Worm (Caenorhabditis elegans): ENCODE results near the gene F37C12.21.

Gene F37C12.21

DNA sequence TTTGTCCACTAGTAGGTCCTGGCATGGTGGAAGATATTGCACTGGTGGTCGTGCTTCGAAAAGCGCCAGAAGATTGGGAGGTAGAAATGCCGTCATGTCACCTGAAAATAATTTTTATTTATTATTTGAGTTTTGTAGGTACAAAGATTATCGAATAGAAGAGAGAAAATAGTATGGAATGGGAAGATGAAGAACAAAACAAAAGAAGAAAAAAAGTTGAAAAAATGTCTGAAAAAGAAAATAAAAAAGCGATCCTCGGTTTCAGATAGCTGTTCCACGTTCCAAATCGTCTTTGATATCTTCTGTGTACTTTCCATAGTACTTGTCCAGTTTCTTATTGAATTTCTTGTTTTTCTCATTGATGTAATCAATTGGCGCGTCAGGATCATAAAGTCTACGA lies 27.1 kb upstream of the F37C12.21 start, which contains the start of gene rnp-7:
rnp-7 (minus strand) TSS at position 101 of the 400 bp plus-strand sequence.
- TF ChIP-seq dao-5 (tag; optimal IDR thresholded peaks at IDR 0.05) = no peak
- no peak for TF ChIP-seq him-1 (tag; optimal IDR thresholded peaks at IDR 0.05)

DNA sequence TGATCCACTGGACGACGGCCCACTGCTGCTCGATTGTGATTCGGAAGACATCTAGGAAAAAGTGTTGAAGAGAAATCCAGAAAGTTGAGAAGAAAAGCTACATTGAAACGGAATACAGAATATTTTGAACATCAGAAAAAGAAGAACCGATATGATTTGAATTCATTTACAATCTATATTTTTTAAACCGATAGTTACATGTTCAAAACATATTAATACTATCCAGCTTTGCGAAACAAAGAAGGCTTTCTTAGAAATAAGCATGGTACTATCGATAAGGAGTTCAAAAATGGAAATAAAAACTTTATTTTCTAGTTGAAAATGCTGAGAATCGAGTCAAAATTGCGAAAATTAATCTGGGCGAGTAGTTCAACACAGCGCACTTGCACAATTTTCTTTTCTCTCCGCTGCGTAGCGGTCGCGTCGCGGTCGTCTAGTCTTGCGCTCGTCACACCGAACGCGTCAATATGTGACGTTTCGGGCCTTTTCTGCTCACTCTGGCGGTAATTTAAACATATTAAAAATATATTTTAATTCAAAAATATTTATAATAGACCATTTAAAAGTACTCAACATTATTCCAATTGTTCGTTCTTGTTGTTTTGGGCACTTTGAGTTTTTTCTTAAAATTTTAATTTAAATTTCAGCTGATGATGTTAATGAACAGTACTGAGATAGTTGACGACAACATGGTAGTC lies 25.9 kb upstream of the F37C12.21 start, which contains the start of the genes syf-2 and K04G7.1:
syf-2 (minus strand) TSS at position 51 of the 698 bp plus-strand sequence.
K04G7.1 (plus strand) TSS at position 648 of the 698 bp plus-strand sequence.
- TF ChIP-seq W03F9.2 (tag; optimal IDR thresholded peaks at IDR 0.05) = peak; percentile 95
- peak; percentile 75 for TF ChIP-seq him-1 (tag; optimal IDR thresholded peaks at IDR 0.05)
- TF ChIP-seq dao-5 (tag; optimal IDR thresholded peaks at IDR 0.05) = no peak

DNA sequence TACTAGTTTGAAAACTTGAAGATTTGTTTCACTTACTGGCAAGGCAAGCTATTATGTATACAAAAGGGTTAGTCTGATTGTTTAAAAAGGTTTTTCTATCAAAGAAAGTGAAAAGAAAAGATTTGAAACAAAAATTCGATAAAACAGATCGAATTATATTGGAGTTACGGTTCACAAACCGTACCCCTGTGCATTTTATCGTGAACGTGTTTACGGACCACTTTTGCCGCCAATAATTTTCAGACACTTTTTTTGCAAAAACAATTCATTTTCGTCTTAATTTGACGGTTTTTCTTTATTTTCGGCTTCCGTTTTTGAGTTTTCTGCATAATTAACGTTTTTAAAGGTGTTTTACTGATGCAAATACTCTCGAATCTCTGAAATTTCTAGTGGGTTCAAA lies 22.9 kb upstream of the F37C12.21 start:
- TF ChIP-seq W03F9.2 (tag; optimal IDR thresholded peaks at IDR 0.05) = no peak
- TF ChIP-seq dao-5 (tag; optimal IDR thresholded peaks at IDR 0.05) = no peak
- TF ChIP-seq him-1 (tag; optimal IDR thresholded peaks at IDR 0.05) = no peak

DNA sequence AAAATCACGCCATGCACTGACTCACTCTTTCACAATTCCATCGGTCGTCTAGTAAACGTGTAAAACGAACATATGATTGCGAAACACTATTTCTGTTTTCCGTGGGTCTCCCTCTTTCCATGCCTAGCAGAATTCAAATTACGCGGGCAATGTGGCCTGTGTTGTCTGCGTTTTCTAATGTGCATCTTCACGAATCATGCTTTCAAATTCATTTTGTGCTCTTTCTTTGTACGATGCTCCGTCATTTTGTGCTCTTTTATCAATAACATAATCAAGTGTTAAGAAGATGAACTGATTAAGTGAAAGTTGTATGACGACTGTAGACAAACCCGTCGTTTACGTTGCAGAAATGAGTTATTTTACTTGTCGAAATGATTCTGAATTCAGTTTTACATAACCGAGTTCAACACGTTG lies 22.3 kb upstream of the F37C12.21 start:
- TF ChIP-seq him-1 (tag; optimal IDR thresholded peaks at IDR 0.05) (no peak), dao-5 (tag; optimal IDR thresholded peaks at IDR 0.05) (no peak), W03F9.2 (tag; optimal IDR thresholded peaks at IDR 0.05) (no peak)

DNA sequence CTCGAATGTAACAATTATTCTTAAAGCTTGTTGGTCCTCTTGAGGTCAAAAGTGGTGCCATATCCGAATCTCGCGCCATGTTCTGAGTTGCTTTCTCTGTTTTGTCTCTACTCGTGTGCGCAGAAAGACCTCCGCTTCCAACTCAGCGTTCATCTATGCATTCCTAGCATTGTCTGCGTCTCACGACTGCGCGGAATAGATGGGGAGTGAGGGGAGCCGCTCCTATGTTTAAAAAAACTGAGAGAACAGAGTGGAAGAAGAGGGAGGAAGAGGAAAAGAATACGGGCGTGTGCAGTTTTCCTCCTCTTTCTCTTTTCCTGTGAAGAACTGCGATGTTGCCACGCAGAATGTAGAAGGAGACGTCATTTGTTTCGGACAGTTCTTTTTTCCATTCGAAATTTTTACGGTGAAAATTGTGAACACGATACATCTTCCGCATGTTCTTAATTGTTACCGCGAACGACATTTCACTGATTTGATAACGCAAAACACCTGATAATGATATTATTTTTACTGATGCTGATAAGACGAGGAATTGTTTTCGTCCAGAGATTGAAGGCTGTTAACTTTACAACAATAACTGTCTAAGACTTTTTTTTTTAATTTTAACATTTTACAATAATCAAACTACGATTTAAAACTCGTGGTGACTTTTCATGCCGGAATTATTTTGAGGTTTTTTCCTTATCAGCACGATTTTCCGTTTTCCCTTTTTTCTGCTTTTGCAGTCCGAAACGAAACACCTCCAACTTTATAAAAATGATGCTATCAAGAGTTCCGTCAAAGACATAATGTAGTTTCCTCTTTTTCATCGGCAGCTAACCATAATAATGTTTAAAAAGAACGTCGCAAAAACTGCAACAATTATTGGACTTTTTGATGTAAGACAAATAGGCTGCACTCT lies 21.2 kb upstream of the F37C12.21 start:
- TF ChIP-seq W03F9.2 (tag; optimal IDR thresholded peaks at IDR 0.05) (no peak), dao-5 (tag; optimal IDR thresholded peaks at IDR 0.05) (no peak), him-1 (tag; optimal IDR thresholded peaks at IDR 0.05) (peak; percentile 59)

DNA sequence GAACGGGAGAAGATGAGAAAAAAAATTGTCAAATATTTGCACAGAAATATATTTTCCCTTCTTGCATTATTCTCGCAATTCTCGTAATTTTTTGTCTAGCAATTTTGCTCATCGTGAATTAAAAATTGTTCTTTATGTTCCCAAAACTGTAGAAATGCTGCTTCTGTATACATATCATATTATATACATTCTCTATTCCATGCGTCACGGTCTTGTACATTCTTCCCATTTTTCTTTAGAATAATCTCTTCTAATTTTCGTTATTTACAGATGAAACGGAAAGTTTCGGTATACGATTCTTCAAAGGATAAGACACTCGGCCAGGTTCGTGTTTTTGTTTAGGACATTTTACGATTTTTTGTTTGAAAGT lies 20.6 kb upstream of the F37C12.21 start, which contains the start of gene acs-4:
acs-4 (plus strand) TSS at position 271 of the 370 bp plus-strand sequence.
- TF ChIP-seq him-1 (tag; optimal IDR thresholded peaks at IDR 0.05) (no peak), W03F9.2 (tag; optimal IDR thresholded peaks at IDR 0.05) (no peak), dao-5 (tag; optimal IDR thresholded peaks at IDR 0.05) (no peak)

DNA sequence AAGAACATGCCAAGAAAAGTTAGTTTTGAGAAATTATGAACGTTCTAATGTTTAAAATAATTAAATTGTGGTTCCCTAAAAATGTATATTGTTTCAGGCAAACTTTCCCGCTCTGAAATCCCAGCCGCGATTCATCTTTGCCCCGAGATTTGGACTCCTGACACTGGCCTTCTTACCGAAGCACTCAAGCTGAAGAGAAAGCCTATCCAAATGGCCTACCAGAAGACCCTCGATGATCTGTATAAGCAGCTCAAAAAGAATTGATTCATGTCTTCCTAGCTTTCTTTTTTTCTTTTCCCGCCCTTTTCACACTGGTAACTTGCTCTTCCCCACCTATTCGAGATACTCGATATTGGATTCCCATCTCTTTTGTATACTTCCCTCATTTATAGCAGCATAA lies 18.1 kb upstream of the F37C12.21 start:
- TF ChIP-seq W03F9.2 (tag; optimal IDR thresholded peaks at IDR 0.05) = no peak
- TF ChIP-seq dao-5 (tag; optimal IDR thresholded peaks at IDR 0.05) = no peak
- TF ChIP-seq him-1 (tag; optimal IDR thresholded peaks at IDR 0.05) = no peak

DNA sequence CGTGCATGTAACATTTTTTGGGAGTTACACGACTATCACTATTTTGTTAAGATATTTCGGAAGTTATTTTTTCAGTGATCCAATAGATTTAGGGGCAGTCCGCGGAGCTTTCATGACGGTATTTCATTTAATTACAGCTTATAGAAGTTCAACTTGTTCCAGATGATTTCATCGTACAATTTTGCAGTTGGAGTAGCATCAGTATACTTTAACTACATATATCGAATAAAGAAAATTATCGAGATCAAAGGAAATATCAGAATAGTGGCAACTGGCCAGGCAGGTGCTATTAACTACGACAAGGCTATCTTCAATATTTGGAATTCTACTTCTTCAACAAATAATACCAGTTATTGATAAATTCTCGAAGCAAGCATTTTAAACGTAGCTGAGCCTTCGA lies 9.7 kb upstream of the F37C12.21 start:
- TF ChIP-seq dao-5 (tag; optimal IDR thresholded peaks at IDR 0.05) (no peak), him-1 (tag; optimal IDR thresholded peaks at IDR 0.05) (no peak)

DNA sequence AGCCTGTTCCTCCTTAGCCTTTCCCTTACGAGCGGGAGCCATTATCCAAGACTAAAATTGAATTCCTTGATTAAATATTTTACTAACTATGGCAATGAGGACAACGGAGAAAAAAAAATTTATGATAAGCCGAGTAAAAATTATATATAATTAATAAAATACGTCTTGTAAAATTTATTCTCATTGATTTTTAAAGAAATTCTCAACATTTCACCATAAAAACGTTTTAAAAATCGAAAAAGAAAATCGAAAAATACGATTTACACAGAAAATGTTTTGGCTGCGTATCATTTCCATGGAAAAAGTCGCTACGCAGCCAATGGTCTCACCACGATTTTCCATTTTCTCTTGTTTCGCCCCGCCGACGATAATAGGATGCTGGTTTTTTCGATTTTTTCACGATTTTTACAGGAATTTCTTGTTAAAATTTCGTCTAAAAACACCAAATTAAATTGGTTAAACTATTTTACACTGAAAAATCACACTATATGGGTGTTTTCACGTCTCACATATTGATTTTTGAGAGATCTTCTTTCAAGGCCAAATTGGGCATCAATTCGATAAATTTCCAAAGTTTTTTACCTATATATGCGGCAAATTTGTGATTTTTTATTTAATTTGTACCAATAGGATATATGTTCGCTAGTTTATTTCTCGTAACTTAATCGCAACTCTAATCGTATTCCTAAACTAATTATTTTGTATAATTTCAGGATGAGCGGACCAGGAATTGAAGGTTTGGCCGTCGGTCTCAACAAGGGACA lies 8.4 kb upstream of the F37C12.21 start, which contains the start of the genes rps-14 and rpl-36:
rps-14 (minus strand) TSS at position 51 of the 764 bp plus-strand sequence.
rpl-36 (plus strand) TSS at position 714 of the 764 bp plus-strand sequence.
- no peak for TF ChIP-seq dao-5 (tag; optimal IDR thresholded peaks at IDR 0.05)
- TF ChIP-seq W03F9.2 (tag; optimal IDR thresholded peaks at IDR 0.05) = peak; percentile 72
- peak; percentile 26 for TF ChIP-seq him-1 (tag; optimal IDR thresholded peaks at IDR 0.05)

DNA sequence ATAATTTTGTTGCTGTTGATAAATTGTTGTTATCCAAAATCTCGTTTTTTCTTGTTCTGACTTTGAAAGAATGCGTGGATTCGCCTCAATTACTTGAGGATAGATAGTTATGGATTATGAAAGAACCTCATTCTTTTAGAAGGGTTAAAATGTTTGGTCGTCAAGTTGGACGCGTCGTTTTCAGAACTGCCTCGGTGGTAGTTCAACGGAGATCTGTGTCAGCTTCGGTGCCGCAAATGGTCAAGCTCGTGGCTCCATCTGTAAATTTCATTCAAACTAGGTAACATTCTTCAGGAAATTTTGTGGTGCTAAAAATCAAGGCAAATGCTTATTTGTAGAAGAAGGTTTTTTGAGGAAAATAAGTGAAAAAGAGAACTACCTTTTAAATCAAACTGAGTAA lies 7.5 kb upstream of the F37C12.21 start, which contains the start of gene ndab-2:
ndab-2 (plus strand) TSS at position 140 of the 400 bp plus-strand sequence.
- no peak for TF ChIP-seq W03F9.2 (tag; optimal IDR thresholded peaks at IDR 0.05)
- TF ChIP-seq dao-5 (tag; optimal IDR thresholded peaks at IDR 0.05) = no peak
- no peak for TF ChIP-seq him-1 (tag; optimal IDR thresholded peaks at IDR 0.05)

DNA sequence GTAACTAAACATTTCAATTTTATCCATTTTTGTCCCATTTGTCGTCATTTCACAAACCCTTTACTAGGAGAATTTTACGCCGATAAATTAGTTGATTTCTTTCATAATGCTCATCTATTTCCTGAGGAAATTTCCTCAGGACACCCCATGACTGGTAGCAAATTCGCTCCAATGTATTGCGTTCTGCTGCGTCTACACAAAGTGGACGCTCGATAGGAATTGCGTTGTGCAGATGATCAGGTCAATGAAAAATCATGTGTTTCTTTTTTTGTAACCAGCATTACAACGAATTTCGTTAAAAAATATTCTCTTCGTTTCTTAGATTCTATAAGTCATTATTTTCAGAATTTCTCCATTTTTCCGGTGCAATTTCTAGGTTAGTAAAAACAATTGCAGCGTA lies 6.3 kb upstream of the F37C12.21 start, which contains the start of gene epg-4:
epg-4 (plus strand) TSS at position 346 of the 400 bp plus-strand sequence.
- TF ChIP-seq W03F9.2 (tag; optimal IDR thresholded peaks at IDR 0.05) = no peak
- no peak for TF ChIP-seq dao-5 (tag; optimal IDR thresholded peaks at IDR 0.05)
- no peak for TF ChIP-seq him-1 (tag; optimal IDR thresholded peaks at IDR 0.05)

DNA sequence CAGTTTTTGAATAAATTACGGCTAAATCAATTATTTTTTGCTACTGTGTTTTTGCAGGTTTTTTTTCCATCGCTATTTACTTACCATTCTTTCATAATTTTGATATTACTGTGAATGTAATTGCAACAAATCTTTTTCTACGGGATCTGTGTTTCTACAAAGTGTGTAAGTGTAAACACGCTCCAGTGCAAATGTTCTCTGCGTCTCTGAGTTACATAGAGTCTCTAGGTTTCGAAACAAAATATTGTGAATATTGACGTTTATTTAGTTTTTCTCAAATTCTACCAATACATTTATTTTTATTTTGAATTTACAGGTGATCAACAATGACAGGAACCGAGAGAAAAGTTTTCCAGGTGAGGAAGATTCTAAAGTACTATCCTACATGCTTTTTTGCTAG lies 4.1 kb upstream of the F37C12.21 start, which contains the start of gene yju-2:
yju-2 (plus strand) TSS at position 315 of the 400 bp plus-strand sequence.
- TF ChIP-seq him-1 (tag; optimal IDR thresholded peaks at IDR 0.05) = no peak
- no peak for TF ChIP-seq dao-5 (tag; optimal IDR thresholded peaks at IDR 0.05)
- no peak for TF ChIP-seq W03F9.2 (tag; optimal IDR thresholded peaks at IDR 0.05)

DNA sequence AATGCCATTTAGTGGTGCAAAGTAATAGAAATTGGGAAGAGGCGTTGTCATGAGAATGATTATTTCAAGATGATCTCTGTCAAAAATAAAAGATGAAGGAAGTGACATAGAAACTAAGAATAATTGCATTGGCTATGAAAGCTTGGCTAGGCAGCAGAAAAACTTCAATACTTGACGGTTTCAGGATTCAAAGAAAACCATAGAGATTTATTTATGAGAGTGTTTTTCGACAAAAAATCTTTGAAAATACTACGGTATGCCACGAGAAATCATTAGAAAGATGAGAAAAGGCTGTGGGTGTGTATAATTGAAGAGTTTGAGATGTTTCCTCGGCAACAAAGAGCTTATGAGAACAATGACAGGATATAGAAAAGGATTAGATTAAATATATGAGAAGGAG lies 2.7 kb upstream of the F37C12.21 start, which contains the start of gene F37C12.14:
F37C12.14 (minus strand) TSS at position 101 of the 400 bp plus-strand sequence.
- no peak for TF ChIP-seq W03F9.2 (tag; optimal IDR thresholded peaks at IDR 0.05)
- TF ChIP-seq dao-5 (tag; optimal IDR thresholded peaks at IDR 0.05) = no peak
- no peak for TF ChIP-seq him-1 (tag; optimal IDR thresholded peaks at IDR 0.05)
